Worm (Caenorhabditis elegans): ENCODE results near the gene Y105C5A.24.

ce11 chrIV:15817490-15817889 is 32.2 kb upstream of the Y105C5A.24 start:
- TF ChIP-seq him-1 (tag; optimal IDR thresholded peaks at IDR 0.05), result no peak
- no peak for TF ChIP-seq dao-5 (tag; optimal IDR thresholded peaks at IDR 0.05)
- TF ChIP-seq W03F9.2 (tag; optimal IDR thresholded peaks at IDR 0.05), result no peak
